Worm (Caenorhabditis elegans) whole organism, L4 larva: Measurements from ENCODE around the gene oac-59.

Experiments
- F10B5.3 ChIP-seq: sonication (generic microtip); optimal IDR thresholded peaks from 2 replicates; lab custom pipeline; 2016; ENCODE audit warnings: mild to moderate bottlenecking, missing genetic modification characterization, missing compliant biosample characterization
- F37D6.2 ChIP-seq: sonication (generic microtip); optimal IDR thresholded peaks from 2 replicates; lab custom pipeline; 2016; ENCODE audit warnings: mild to moderate bottlenecking, missing genetic modification characterization, missing compliant biosample characterization
- F44E2.7 ChIP-seq: fragments of 200-800 bp; sonication (Bioruptor generic); IDR thresholded peaks from 2 replicates; pipeline ENCODE4 v2.1.2; 2022; ENCODE audit warnings: missing genetic modification characterization, missing compliant biosample characterization
- R02D3.7 ChIP-seq: fragments of 150-350 bp; sonication (generic microtip); optimal IDR thresholded peaks from 3 replicates; lab custom pipeline; 2014; ENCODE audit warnings: missing biosample characterization, missing genetic modification characterization
- T20F7.1 ChIP-seq: fragments of 200-800 bp; sonication (Bioruptor generic); optimal IDR thresholded peaks from 2 replicates; lab custom pipeline; 2018; ENCODE audit warnings: mild to moderate bottlenecking, missing genetic modification characterization, missing compliant biosample characterization
- T26A8.4 ChIP-seq: fragments of 200-800 bp; sonication (Bioruptor generic); IDR thresholded peaks from 2 replicates; pipeline ENCODE4 v1.3.6; 2022; ENCODE audit warnings: missing genetic modification characterization, missing compliant biosample characterization
- Y105C5A.15 ChIP-seq: fragments of 200-800 bp; sonication (Bioruptor generic); IDR thresholded peaks from 2 replicates; pipeline ENCODE4 v1.3.6; 2022; ENCODE audit warnings: missing genetic modification characterization, missing compliant biosample characterization
- Y48G9A.11 ChIP-seq: fragments of 200-800 bp; sonication (Bioruptor generic); IDR thresholded peaks from 2 replicates; pipeline ENCODE4 v1.3.6; 2022; ENCODE audit warnings: missing genetic modification reagents, missing genetic modification characterization, missing compliant biosample characterization
- ama-1 ChIP-seq: fragments of 150-350 bp; optimal IDR thresholded peaks from 2 replicates; lab custom pipeline; 2014; ENCODE audit warnings: inconsistent platforms, mixed read lengths
- ceh-28 ChIP-seq: fragments of 150-350 bp; optimal IDR thresholded peaks from 2 replicates; lab custom pipeline; 2014; ENCODE audit warnings: missing biosample characterization, missing genetic modification reagents, missing genetic modification characterization
- ceh-62 ChIP-seq: sonication (generic microtip); optimal IDR thresholded peaks from 2 replicates; lab custom pipeline; 2017; ENCODE audit warnings: missing biosample characterization, missing genetic modification characterization
- ctbp-1 ChIP-seq: fragments of 200-800 bp; sonication (Bioruptor generic); IDR thresholded peaks from 2 replicates; pipeline ENCODE4 v1.3.6; 2022; ENCODE audit warnings: missing genetic modification reagents, missing genetic modification characterization, missing compliant biosample characterization
- daf-16 ChIP-seq, 3 experiments: sonication (generic microtip); optimal IDR thresholded peaks; 2 replicates each; lab custom pipeline; 2016 to 2017; ENCODE audit warnings: missing genetic modification characterization in 3 of 3, missing genetic modification reagents in 3 of 3, mild to moderate bottlenecking in 2 of 3, missing compliant biosample characterization in 2 of 3, missing biosample characterization in 1 of 3, moderate library complexity in 1 of 3
- daf-8 ChIP-seq: fragments of 200-800 bp; sonication (Bioruptor generic); IDR thresholded peaks from 2 replicates; pipeline ENCODE4 v1.3.6; 2022; ENCODE audit warnings: missing genetic modification characterization, missing compliant biosample characterization
- dmd-6 ChIP-seq: fragments of 200-800 bp; sonication (Bioruptor generic); IDR thresholded peaks from 2 replicates; pipeline ENCODE4 v1.3.6; 2022; ENCODE audit warnings: missing genetic modification reagents, missing genetic modification characterization, missing compliant biosample characterization
- dpl-1 ChIP-seq: fragments of 150-350 bp; optimal IDR thresholded peaks from 2 replicates; lab custom pipeline; 2014; ENCODE audit warnings: missing biosample characterization, missing genetic modification reagents, missing genetic modification characterization
- dve-1 ChIP-seq: sonication (generic microtip); optimal IDR thresholded peaks from 2 replicates; lab custom pipeline; 2017; ENCODE audit warnings: antibody characterized with exemption, mild to moderate bottlenecking, missing genetic modification characterization, missing compliant biosample characterization; ENCODE audit not compliant: insufficient read depth
- gei-8 ChIP-seq: fragments of 200-800 bp; sonication (Bioruptor generic); optimal IDR thresholded peaks from 2 replicates; lab custom pipeline; 2018; ENCODE audit warnings: mild to moderate bottlenecking, missing genetic modification characterization, missing compliant biosample characterization
- jun-1 ChIP-seq: fragments of 150-350 bp; optimal IDR thresholded peaks from 2 replicates; lab custom pipeline; 2014; ENCODE audit warnings: missing biosample characterization, missing genetic modification reagents, missing genetic modification characterization
- lim-7 ChIP-seq: fragments of 200-800 bp; sonication (Bioruptor generic); IDR thresholded peaks from 2 replicates; pipeline ENCODE4 v1.3.6; 2022; ENCODE audit warnings: missing genetic modification characterization, missing compliant biosample characterization
- lin-13 ChIP-seq: fragments of 150-350 bp; optimal IDR thresholded peaks from 2 replicates; lab custom pipeline; 2014; ENCODE audit warnings: missing biosample characterization, missing genetic modification reagents, missing genetic modification characterization
- lin-38 ChIP-seq: fragments of 200-800 bp; sonication (Bioruptor generic); IDR thresholded peaks from 2 replicates; pipeline ENCODE4 v1.3.6; 2022; ENCODE audit warnings: missing genetic modification reagents, missing genetic modification characterization, missing compliant biosample characterization
- lsy-2 ChIP-seq, 2 experiments: fragments of 150-350 bp in 1 of 2; sonication (generic microtip) in 1 of 2; optimal IDR thresholded peaks; 2 replicates each; lab custom pipeline; 2014 to 2017; ENCODE audit warnings: missing biosample characterization in 2 of 2, missing genetic modification characterization in 2 of 2
- madf-5 ChIP-seq, 2 experiments: fragments of 200-800 bp; sonication (Bioruptor generic); IDR thresholded peaks; 2 replicates each; pipeline ENCODE4 v1.3.6; 2022; ENCODE audit warnings: missing compliant biosample characterization in 2 of 2, missing genetic modification characterization in 2 of 2
- mep-1 ChIP-seq: fragments of 150-350 bp; sonication (generic microtip); optimal IDR thresholded peaks from 3 replicates; lab custom pipeline; 2014; ENCODE audit warnings: missing biosample characterization, missing genetic modification characterization
- mes-2 ChIP-seq: sonication (generic microtip); optimal IDR thresholded peaks from 2 replicates; lab custom pipeline; 2016; ENCODE audit warnings: missing genotype, mild to moderate bottlenecking, missing genetic modification characterization, missing compliant biosample characterization; ENCODE audit not compliant: poor library complexity, severe bottlenecking
- mxl-3 ChIP-seq: fragments of 200-800 bp; sonication (Bioruptor generic); optimal IDR thresholded peaks from 2 replicates; lab custom pipeline; 2018; ENCODE audit warnings: mild to moderate bottlenecking, missing genetic modification characterization, missing compliant biosample characterization
- nhr-28 ChIP-seq: fragments of 150-350 bp; optimal IDR thresholded peaks from 2 replicates; lab custom pipeline; 2014; ENCODE audit warnings: missing biosample characterization, missing genetic modification characterization
- nhr-42 ChIP-seq: fragments of 200-800 bp; sonication (Bioruptor generic); IDR thresholded peaks from 2 replicates; pipeline ENCODE4 v1.3.6; 2022; ENCODE audit warnings: missing genetic modification characterization, missing compliant biosample characterization
- nhr-48 ChIP-seq: sonication (generic microtip); optimal IDR thresholded peaks from 2 replicates; lab custom pipeline; 2016; ENCODE audit warnings: mild to moderate bottlenecking, missing genetic modification characterization, missing compliant biosample characterization
- nhr-76 ChIP-seq: fragments of 150-350 bp; optimal IDR thresholded peaks from 2 replicates; lab custom pipeline; 2014; ENCODE audit warnings: missing biosample characterization, missing genetic modification characterization
- snpc-1.2 ChIP-seq: fragments of 200-800 bp; sonication (Bioruptor generic); IDR thresholded peaks from 2 replicates; pipeline ENCODE4 v1.3.6; 2022; ENCODE audit warnings: missing genetic modification reagents, missing genetic modification characterization, missing compliant biosample characterization
- spr-1 ChIP-seq: sonication (generic microtip); optimal IDR thresholded peaks from 2 replicates; lab custom pipeline; 2016; ENCODE audit warnings: mild to moderate bottlenecking, missing genetic modification characterization, missing compliant biosample characterization
- spr-3 ChIP-seq: fragments of 200-800 bp; sonication (Bioruptor generic); optimal IDR thresholded peaks from 2 replicates; lab custom pipeline; 2018; ENCODE audit warnings: mild to moderate bottlenecking, missing genetic modification characterization, missing compliant biosample characterization
- unc-39 ChIP-seq: sonication (generic microtip); optimal IDR thresholded peaks from 2 replicates; lab custom pipeline; 2017; ENCODE audit warnings: missing biosample characterization, missing genetic modification characterization
- vab-7 ChIP-seq: fragments of 200-800 bp; sonication (Bioruptor generic); IDR thresholded peaks from 2 replicates; pipeline ENCODE4 v1.3.6; 2022; ENCODE audit warnings: missing genetic modification reagents, missing genetic modification characterization, missing compliant biosample characterization
- zag-1 ChIP-seq: fragments of 150-350 bp; optimal IDR thresholded peaks from 2 replicates; lab custom pipeline; 2014; ENCODE audit warnings: missing biosample characterization, missing genetic modification characterization
- zip-2 ChIP-seq: fragments of 150-350 bp; optimal IDR thresholded peaks from 2 replicates; lab custom pipeline; 2014; ENCODE audit warnings: missing biosample characterization, missing genetic modification characterization

Gene oac-59

DNA sequence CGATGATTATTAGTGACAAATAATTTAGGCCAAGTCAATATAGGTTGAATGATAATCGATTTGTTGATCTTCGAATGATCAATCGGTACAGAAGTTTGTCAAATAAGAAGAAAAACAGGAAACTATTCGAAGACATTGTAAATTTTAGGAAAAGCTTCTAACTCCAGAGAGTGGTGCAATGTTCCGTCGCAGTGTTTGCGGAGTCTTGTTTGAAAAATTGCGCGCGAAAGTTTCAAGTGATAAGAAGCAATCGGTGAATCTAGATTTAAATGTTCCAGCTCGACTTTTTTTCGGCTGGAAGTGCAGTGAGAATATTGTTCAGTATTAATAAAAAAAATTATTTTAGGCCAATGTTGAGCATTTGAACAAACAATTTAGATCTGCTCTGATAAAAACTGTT, 33.6 kb upstream of the oac-59 start:
- TF ChIP-seq mes-2 (peak; percentile 14), dpl-1 (GFP tag; lab: Kevin White, UChicago) (peak; percentile 79), T20F7.1 (GFP tag; lab: Kevin White, UChicago) (no peak), spr-1 (tag; lab: Kevin White, UChicago) (no peak), ctbp-1 (GFP tag; lab: Robert Waterston, UW) (no peak), dmd-6 (GFP tag; lab: Robert Waterston, UW) (no peak), vab-7 (GFP tag; lab: Robert Waterston, UW) (no peak), daf-16 (GFP tag; optimal IDR thresholded peaks at IDR 0.05; lab: Kevin White, UChicago) (no peak), daf-16 (tag; optimal IDR thresholded peaks at IDR 0.05; lab: Kevin White, UChicago) (peak; percentile 29), Y48G9A.11 (GFP tag; lab: Robert Waterston, UW) (no peak), nhr-42 (GFP tag; lab: Robert Waterston, UW) (no peak), daf-8 (no peak), lsy-2 (tag; optimal IDR thresholded peaks at IDR 0.05; lab: Kevin White, UChicago) (peak in 1 of 2 experiments; percentile 15), F44E2.7 (no peak)

ce11 chrIV:12334142-12334541, 33.1 kb upstream of the oac-59 start:
- peak; percentile 18 for TF ChIP-seq nhr-28
- TF ChIP-seq F10B5.3 (tag; lab: Kevin White, UChicago) = no peak
- TF ChIP-seq madf-5 (GFP tag; IDR thresholded peaks at IDR 0.05; lab: Robert Waterston, UW) = peak in 1 of 2 experiments; percentile 61; a peak in 1 of 4 replicates
- TF ChIP-seq lim-7 (GFP tag; lab: Robert Waterston, UW) = no peak
- peak; percentile 17 for TF ChIP-seq dve-1 (tag; lab: Kevin White, UChicago)
- TF ChIP-seq ctbp-1 (GFP tag; lab: Robert Waterston, UW) = no peak
- no peak for TF ChIP-seq Y105C5A.15 (GFP tag; lab: Robert Waterston, UW)
- TF ChIP-seq gei-8 (GFP tag; lab: Kevin White, UChicago) = no peak
- peak; percentile 42; the same call in 1 of the 2 replicates for TF ChIP-seq dmd-6 (GFP tag; lab: Robert Waterston, UW)
- TF ChIP-seq T26A8.4 (GFP tag; lab: Robert Waterston, UW) = no peak

DNA sequence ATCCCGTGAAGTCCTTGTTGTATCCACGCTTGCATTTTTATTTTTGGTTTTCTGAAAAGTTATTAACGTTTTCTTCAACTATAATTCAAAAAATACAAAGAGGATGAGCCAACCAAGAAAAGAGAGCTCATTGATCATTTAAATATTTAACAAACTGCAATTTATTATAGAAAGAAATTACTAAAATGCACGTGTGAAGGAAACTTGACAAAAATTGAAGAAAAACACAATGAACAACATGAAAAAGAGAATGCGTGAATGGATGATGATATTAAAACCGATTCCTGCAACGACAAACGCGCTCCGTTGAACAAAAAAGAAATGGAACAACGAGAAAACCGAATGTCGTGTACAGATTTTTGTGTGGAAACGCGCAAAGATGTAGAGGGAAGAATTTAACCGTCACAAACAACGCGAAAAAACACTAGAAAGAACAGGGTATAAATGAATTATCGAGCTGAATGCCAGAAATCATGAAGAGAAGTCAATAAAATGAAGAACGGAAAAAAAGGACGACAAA, 29.8 kb upstream of the oac-59 start, which contains the start of gene ufd-1:
ufd-1 (minus strand) TSS at position 51 of the 520 bp plus-strand sequence.
- peak; percentile 42 for TF ChIP-seq lin-38 (GFP tag; lab: Robert Waterston, UW)
- no peak for TF ChIP-seq zip-2 (tag; lab: Kevin White, UChicago)
- peak; percentile 29 for TF ChIP-seq ama-1 (lab: Kevin White, UChicago)
- TF ChIP-seq zag-1 (tag; lab: Kevin White, UChicago) = no peak
- TF ChIP-seq unc-39 (tag; lab: Kevin White, UChicago) = no peak
- TF ChIP-seq nhr-28 = peak; percentile 58
- no peak for TF ChIP-seq jun-1 (tag; lab: Kevin White, UChicago)
- no peak for TF ChIP-seq lin-13 (GFP tag; lab: Kevin White, UChicago)
- no peak for TF ChIP-seq spr-3
- peak; percentile 51 for TF ChIP-seq mep-1 (tag; lab: Kevin White, UChicago)
- TF ChIP-seq nhr-48 (tag; lab: Kevin White, UChicago) = no peak
- TF ChIP-seq dpl-1 (GFP tag; lab: Kevin White, UChicago) = peak; percentile 13
- TF ChIP-seq F37D6.2 (tag; lab: Kevin White, UChicago) = no peak
- no peak for TF ChIP-seq T26A8.4 (GFP tag; lab: Robert Waterston, UW)
- no peak for TF ChIP-seq nhr-76 (tag; lab: Kevin White, UChicago)
- peak; percentile 37 for TF ChIP-seq mes-2
- no peak for TF ChIP-seq ceh-28 (tag; lab: Kevin White, UChicago)
- no peak for TF ChIP-seq T20F7.1 (GFP tag; lab: Kevin White, UChicago)
- no peak for TF ChIP-seq R02D3.7 (tag; lab: Kevin White, UChicago)
- TF ChIP-seq mxl-3 = no peak
- TF ChIP-seq snpc-1.2 (GFP tag; lab: Robert Waterston, UW) = no peak
- no peak for TF ChIP-seq ceh-62 (tag; lab: Kevin White, UChicago)
